Fruit fly (Drosophila melanogaster): ENCODE results near the gene Dhc16F.

DNA sequence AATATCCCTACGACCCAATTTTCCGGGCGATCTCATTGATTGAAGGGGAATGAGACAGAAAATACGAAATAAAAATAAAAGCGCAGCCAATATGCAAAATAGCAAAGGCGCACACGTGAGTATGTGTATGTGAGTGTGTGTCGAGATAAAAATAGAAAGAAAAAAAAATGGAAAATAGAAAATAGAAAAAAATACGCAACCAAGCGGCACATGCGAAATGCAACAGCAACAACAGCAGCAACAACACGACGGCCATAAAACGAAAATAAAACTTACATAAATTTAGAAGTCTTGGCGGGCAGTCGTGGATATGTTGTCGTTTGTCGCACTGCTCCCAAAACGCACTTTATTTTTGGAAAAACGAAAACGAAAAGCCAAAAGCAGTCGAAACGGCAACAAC is 7.1 kb upstream of the Dhc16F start:
- TF ChIP-seq CG18764 (GFP tag; optimal IDR thresholded peaks at IDR 0.05) (no peak), bigmax (GFP tag; optimal IDR thresholded peaks at IDR 0.05) (no peak), CG1602 (GFP tag; optimal IDR thresholded peaks at IDR 0.05) (no peak), Pdp1 (GFP tag; optimal IDR thresholded peaks at IDR 0.05) (no peak), wor (GFP tag; IDR thresholded peaks at IDR 0.05) (no peak), CG6683 (GFP tag; optimal IDR thresholded peaks at IDR 0.05) (no peak), slp2 (GFP tag; optimal IDR thresholded peaks at IDR 0.05) (no peak), CG3407 (GFP tag; optimal IDR thresholded peaks at IDR 0.05) (no peak)
